Worm (Caenorhabditis elegans) whole organism, L4 larva: ENCODE results near the gene nhr-68.
A peak's percentile ranks its signal among the peaks of the same experiment; 100 is the strongest.

Source experiments
- F37D6.2 ChIP-seq: sonication (generic microtip); optimal IDR thresholded peaks from 2 replicates; lab custom pipeline; 2016; ENCODE audit warnings: mild to moderate bottlenecking, missing genetic modification characterization, missing compliant biosample characterization
- T20F7.1 ChIP-seq: fragments of 200-800 bp; sonication (Bioruptor generic); optimal IDR thresholded peaks from 2 replicates; lab custom pipeline; 2018; ENCODE audit warnings: mild to moderate bottlenecking, missing genetic modification characterization, missing compliant biosample characterization
- T26A8.4 ChIP-seq: fragments of 200-800 bp; sonication (Bioruptor generic); IDR thresholded peaks from 2 replicates; pipeline ENCODE4 v1.3.6; 2022; ENCODE audit warnings: missing genetic modification characterization, missing compliant biosample characterization
- Y75B8A.6 ChIP-seq: fragments of 200-800 bp; sonication (Bioruptor generic); IDR thresholded peaks from 2 replicates; pipeline ENCODE4 v1.3.6; 2022; ENCODE audit warnings: missing genetic modification reagents, missing genetic modification characterization, missing compliant biosample characterization
- ZK337.2 ChIP-seq: fragments of 200-800 bp; sonication (Bioruptor generic); IDR thresholded peaks from 2 replicates; pipeline ENCODE4 v1.3.6; 2022; ENCODE audit warnings: missing genetic modification reagents, missing genetic modification characterization, missing compliant biosample characterization
- aly-2 ChIP-seq: sonication (generic microtip); optimal IDR thresholded peaks from 2 replicates; lab custom pipeline; 2018; ENCODE audit warnings: missing biosample characterization, missing genetic modification characterization
- ceh-32 ChIP-seq: sonication (generic microtip); optimal IDR thresholded peaks from 2 replicates; lab custom pipeline; 2016; ENCODE audit warnings: mild to moderate bottlenecking, missing genetic modification characterization, missing compliant biosample characterization; ENCODE audit not compliant: poor library complexity
- ces-1 ChIP-seq: fragments of 150-350 bp; sonication (generic microtip); optimal IDR thresholded peaks from 4 replicates; lab custom pipeline; 2014; ENCODE audit warnings: missing biosample characterization, missing genetic modification reagents, missing genetic modification characterization
- cey-2 ChIP-seq: sonication (generic microtip); optimal IDR thresholded peaks from 3 replicates; lab custom pipeline; 2017; ENCODE audit warnings: missing genetic modification characterization, mild to moderate bottlenecking, missing compliant biosample characterization, antibody characterized with exemption, borderline replicate concordance; ENCODE audit not compliant: insufficient read depth
- ctbp-1 ChIP-seq: fragments of 200-800 bp; sonication (Bioruptor generic); IDR thresholded peaks from 2 replicates; pipeline ENCODE4 v1.3.6; 2022; ENCODE audit warnings: missing genetic modification reagents, missing genetic modification characterization, missing compliant biosample characterization
- daf-16 ChIP-seq, 3 experiments: sonication (generic microtip); optimal IDR thresholded peaks; 2 replicates each; lab custom pipeline; 2016 to 2017; ENCODE audit warnings: missing genetic modification characterization in 3 of 3, missing genetic modification reagents in 3 of 3, mild to moderate bottlenecking in 2 of 3, missing compliant biosample characterization in 2 of 3, missing biosample characterization in 1 of 3, moderate library complexity in 1 of 3
- dmd-6 ChIP-seq: fragments of 200-800 bp; sonication (Bioruptor generic); IDR thresholded peaks from 2 replicates; pipeline ENCODE4 v1.3.6; 2022; ENCODE audit warnings: missing genetic modification reagents, missing genetic modification characterization, missing compliant biosample characterization
- dmd-8 ChIP-seq: fragments of 200-800 bp; sonication (Bioruptor generic); IDR thresholded peaks from 2 replicates; pipeline ENCODE4 v1.3.6; 2022; ENCODE audit warnings: missing genetic modification characterization, missing compliant biosample characterization
- dmd-9 ChIP-seq: fragments of 200-800 bp; sonication (Bioruptor generic); IDR thresholded peaks from 2 replicates; pipeline ENCODE4 v1.3.6; 2022; ENCODE audit warnings: missing genetic modification reagents, missing genetic modification characterization, missing compliant biosample characterization
- gei-8 ChIP-seq: fragments of 200-800 bp; sonication (Bioruptor generic); optimal IDR thresholded peaks from 2 replicates; lab custom pipeline; 2018; ENCODE audit warnings: mild to moderate bottlenecking, missing genetic modification characterization, missing compliant biosample characterization
- hif-1 ChIP-seq, 2 experiments: sonication (generic microtip); optimal IDR thresholded peaks; 2 replicates each; lab custom pipeline; 2016 to 2017; ENCODE audit warnings: missing compliant biosample characterization in 2 of 2, missing genetic modification characterization in 2 of 2, missing genetic modification reagents in 2 of 2, missing genotype in 2 of 2, mild to moderate bottlenecking in 1 of 2
- lin-1 ChIP-seq: fragments of 200-800 bp; sonication (Bioruptor generic); IDR thresholded peaks from 2 replicates; pipeline ENCODE4 v1.3.6; 2022; ENCODE audit warnings: missing genetic modification reagents, missing genetic modification characterization, missing compliant biosample characterization
- lin-15B ChIP-seq: fragments of 150-350 bp; sonication (generic microtip); optimal IDR thresholded peaks from 3 replicates; lab custom pipeline; 2014; ENCODE audit warnings: missing biosample characterization, missing genetic modification characterization
- lin-29 ChIP-seq: fragments of 200-800 bp; sonication (Bioruptor generic); IDR thresholded peaks from 2 replicates; pipeline ENCODE4 v1.3.6; 2022; ENCODE audit warnings: missing genetic modification reagents, missing genetic modification characterization, missing compliant biosample characterization
- lin-39 ChIP-seq: fragments of 150-350 bp; optimal IDR thresholded peaks from 2 replicates; lab custom pipeline; 2014; ENCODE audit warnings: missing biosample characterization, missing genetic modification reagents, missing genetic modification characterization
- lsy-2 ChIP-seq, 2 experiments: fragments of 150-350 bp in 1 of 2; sonication (generic microtip) in 1 of 2; optimal IDR thresholded peaks; 2 replicates each; lab custom pipeline; 2014 to 2017; ENCODE audit warnings: missing biosample characterization in 2 of 2, missing genetic modification characterization in 2 of 2
- madf-5 ChIP-seq, 2 experiments: fragments of 200-800 bp; sonication (Bioruptor generic); IDR thresholded peaks; 2 replicates each; pipeline ENCODE4 v1.3.6; 2022; ENCODE audit warnings: missing compliant biosample characterization in 2 of 2, missing genetic modification characterization in 2 of 2
- mdl-1 ChIP-seq, 2 experiments: fragments of 150-350 bp in 1 of 2; sonication (generic microtip) in 1 of 2; optimal IDR thresholded peaks; 2 replicates each; lab custom pipeline; 2014 to 2017; ENCODE audit warnings: missing biosample characterization in 2 of 2, missing genetic modification characterization in 2 of 2
- mdt-29 ChIP-seq: fragments of 200-800 bp; sonication (Bioruptor generic); IDR thresholded peaks from 2 replicates; pipeline ENCODE4 v1.3.6; 2022; ENCODE audit warnings: missing genetic modification reagents, missing genetic modification characterization, missing compliant biosample characterization
- mes-2 ChIP-seq: sonication (generic microtip); optimal IDR thresholded peaks from 2 replicates; lab custom pipeline; 2016; ENCODE audit warnings: missing genotype, mild to moderate bottlenecking, missing genetic modification characterization, missing compliant biosample characterization; ENCODE audit not compliant: poor library complexity, severe bottlenecking
- nhr-10 ChIP-seq: fragments of 150-350 bp; optimal IDR thresholded peaks from 2 replicates; lab custom pipeline; 2014; ENCODE audit warnings: missing biosample characterization, missing genetic modification characterization
- nhr-11 ChIP-seq: fragments of 150-350 bp; optimal IDR thresholded peaks from 2 replicates; lab custom pipeline; 2014; ENCODE audit warnings: missing biosample characterization, missing genetic modification characterization
- nhr-237 ChIP-seq: sonication (generic microtip); optimal IDR thresholded peaks from 2 replicates; lab custom pipeline; 2017; ENCODE audit warnings: missing biosample characterization, missing genetic modification characterization
- nhr-28 ChIP-seq: fragments of 150-350 bp; optimal IDR thresholded peaks from 2 replicates; lab custom pipeline; 2014; ENCODE audit warnings: missing biosample characterization, missing genetic modification characterization
- nhr-42 ChIP-seq: fragments of 200-800 bp; sonication (Bioruptor generic); IDR thresholded peaks from 2 replicates; pipeline ENCODE4 v1.3.6; 2022; ENCODE audit warnings: missing genetic modification characterization, missing compliant biosample characterization
- nhr-48 ChIP-seq: sonication (generic microtip); optimal IDR thresholded peaks from 2 replicates; lab custom pipeline; 2016; ENCODE audit warnings: mild to moderate bottlenecking, missing genetic modification characterization, missing compliant biosample characterization
- nhr-6 ChIP-seq: fragments of 150-350 bp; optimal IDR thresholded peaks from 2 replicates; lab custom pipeline; 2014; ENCODE audit warnings: missing biosample characterization, missing genetic modification characterization
- nhr-77 ChIP-seq: fragments of 150-350 bp; optimal IDR thresholded peaks from 2 replicates; lab custom pipeline; 2014; ENCODE audit warnings: missing biosample characterization, missing genetic modification characterization
- pha-4 ChIP-seq, 2 experiments: fragments of 150-350 bp in 1 of 2; fragments of 200-800 bp in 1 of 2; sonication (Bioruptor generic) in 1 of 2; IDR thresholded peaks in 1 of 2; optimal IDR thresholded peaks in 1 of 2; 2 replicates each; pipeline versions ENCODE4 v1.3.6 to Lab custom; 2014 to 2022; ENCODE audit warnings: missing genetic modification characterization in 2 of 2, missing genetic modification reagents in 2 of 2, missing biosample characterization in 1 of 2, missing compliant biosample characterization in 1 of 2
- php-3 ChIP-seq: fragments of 200-800 bp; sonication (Bioruptor generic); IDR thresholded peaks from 2 replicates; pipeline ENCODE4 v1.3.6; 2022; ENCODE audit warnings: missing genetic modification reagents, missing genetic modification characterization, missing compliant biosample characterization
- rbr-2 ChIP-seq: sonication (generic microtip); optimal IDR thresholded peaks from 2 replicates; lab custom pipeline; 2016; ENCODE audit warnings: missing genotype, missing genetic modification characterization, missing compliant biosample characterization
- saeg-2 ChIP-seq: fragments of 200-800 bp; sonication (Bioruptor generic); IDR thresholded peaks from 2 replicates; pipeline ENCODE4 v1.3.6; 2022; ENCODE audit warnings: missing genetic modification reagents, missing genetic modification characterization, missing compliant biosample characterization
- snpc-4 ChIP-seq: fragments of 150-350 bp; optimal IDR thresholded peaks from 2 replicates; lab custom pipeline; 2014; ENCODE audit warnings: missing biosample characterization, missing genetic modification characterization
- tag-97 ChIP-seq: fragments of 200-800 bp; sonication (Bioruptor generic); IDR thresholded peaks from 2 replicates; pipeline ENCODE4 v1.3.6; 2022; ENCODE audit warnings: missing genetic modification characterization, missing compliant biosample characterization
- unc-130 ChIP-seq: sonication (generic microtip); optimal IDR thresholded peaks from 2 replicates; lab custom pipeline; 2016; ENCODE audit warnings: missing genetic modification reagents, missing genetic modification characterization, missing compliant biosample characterization
- unc-62 ChIP-seq, 3 experiments: fragments of 150-350 bp in 1 of 3; sonication (generic microtip); optimal IDR thresholded peaks in 2 of 3; peaks in 1 of 3; 1 replicate in 1 of 3; 2 replicates in 2 of 3; lab custom pipeline; 2014 to 2017; ENCODE audit warnings: missing biosample characterization in 3 of 3, missing genetic modification characterization in 3 of 3, missing genetic modification reagents in 3 of 3, missing genotype in 1 of 3
- vab-7 ChIP-seq: fragments of 200-800 bp; sonication (Bioruptor generic); IDR thresholded peaks from 2 replicates; pipeline ENCODE4 v1.3.6; 2022; ENCODE audit warnings: missing genetic modification reagents, missing genetic modification characterization, missing compliant biosample characterization
- zfp-3 ChIP-seq: fragments of 200-800 bp; sonication (Bioruptor generic); conservative IDR thresholded peaks from 2 replicates; pipeline ENCODE4 v1.3.6; 2022; ENCODE audit warnings: missing genetic modification reagents, missing genetic modification characterization, missing compliant biosample characterization
- ztf-11 ChIP-seq: fragments of 150-350 bp; optimal IDR thresholded peaks from 2 replicates; lab custom pipeline; 2014; ENCODE audit warnings: missing biosample characterization, missing genetic modification characterization

The nhr-68 gene

DNA sequence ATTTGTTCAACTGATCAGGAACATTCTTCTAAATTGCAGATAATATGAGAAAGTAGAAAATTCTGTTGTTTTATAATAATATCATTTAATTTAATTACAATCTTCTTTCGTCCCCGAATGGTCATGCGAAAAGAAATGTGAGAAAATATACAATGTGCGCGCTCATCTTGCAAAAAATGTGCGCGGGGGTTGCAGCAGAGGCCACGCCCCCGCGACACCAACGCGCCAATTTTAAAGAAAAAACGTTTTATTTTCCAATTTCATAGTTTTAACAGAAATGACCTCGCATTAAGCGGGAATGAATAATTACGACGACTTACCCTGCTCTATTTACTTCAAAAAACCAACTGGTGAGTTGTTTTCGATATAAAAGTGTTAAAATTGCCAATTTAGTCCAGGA, 37.2 kb downstream of the nhr-68 start, which contains the start of gene sas-5 (continued):
- TF ChIP-seq pha-4 (GFP tag; IDR thresholded peaks at IDR 0.05; lab: Robert Waterston, UW), result no peak
- no peak for TF ChIP-seq pha-4 (tag; optimal IDR thresholded peaks at IDR 0.05; lab: Kevin White, UChicago)
- no peak for TF ChIP-seq lin-39
- no peak; the same call in 1 of the 2 replicates for TF ChIP-seq T26A8.4
- no peak for TF ChIP-seq dmd-9 (GFP tag; lab: Robert Waterston, UW)
- TF ChIP-seq daf-16 (GFP tag; optimal IDR thresholded peaks at IDR 0.05; lab: Kevin White, UChicago), result peak in 1 of 2 experiments; percentile 43
- peak; percentile 45 for TF ChIP-seq daf-16 (tag; optimal IDR thresholded peaks at IDR 0.05; lab: Kevin White, UChicago)
- 0 out of 2 replicates have a peak, but pooled peaks have one; percentile 11 for TF ChIP-seq nhr-42
- 0 out of 2 replicates have a peak, but pooled peaks have one; percentile 9 for TF ChIP-seq php-3
- no peak for TF ChIP-seq nhr-10 (tag; lab: Kevin White, UChicago)
- TF ChIP-seq nhr-11 (tag; lab: Kevin White, UChicago), result no peak
- no peak for TF ChIP-seq tag-97 (GFP tag; lab: Robert Waterston, UW)
- TF ChIP-seq mes-2 (tag; lab: Kevin White, UChicago), result peak; percentile 95
- TF ChIP-seq unc-130 (GFP tag; lab: Kevin White, UChicago), result peak; percentile 82
- TF ChIP-seq madf-5 (GFP tag; IDR thresholded peaks at IDR 0.05; lab: Robert Waterston, UW), result no peak
- TF ChIP-seq ceh-32 (tag; lab: Kevin White, UChicago), result no peak
- peak in 1 of 2 experiments; percentile 55 for TF ChIP-seq mdl-1 (tag; optimal IDR thresholded peaks at IDR 0.05; lab: Kevin White, UChicago)
- no peak for TF ChIP-seq ztf-11 (tag; lab: Kevin White, UChicago)
- TF ChIP-seq zfp-3 (GFP tag; lab: Robert Waterston, UW), result no peak
- no peak for TF ChIP-seq lin-1
- TF ChIP-seq ces-1 (GFP tag; lab: Kevin White, UChicago), result peak; percentile 34
- no peak for TF ChIP-seq nhr-77 (tag; lab: Kevin White, UChicago)
- TF ChIP-seq vab-7, result no peak; the same call in 1 of the 2 replicates

DNA sequence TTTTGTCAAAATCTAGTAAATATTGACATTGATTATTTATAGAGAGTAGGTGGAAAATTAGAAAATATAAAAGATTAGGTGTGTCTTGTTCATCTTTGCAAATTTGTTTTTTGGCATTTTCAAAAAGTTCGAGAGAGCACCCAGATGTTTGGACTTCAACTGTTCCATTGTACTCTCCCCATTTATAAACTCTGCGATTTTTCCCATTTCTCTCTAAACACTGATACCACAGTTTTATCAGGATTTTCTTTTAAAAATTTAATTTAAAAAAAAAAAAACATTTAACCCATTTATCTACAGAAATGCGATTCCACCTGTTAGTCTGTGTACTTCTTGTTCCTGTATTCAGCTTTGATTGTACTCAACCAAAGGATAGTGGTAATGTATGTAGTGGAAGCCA, 39.8 kb downstream of the nhr-68 start, which contains the start of gene tag-290:
Gene tag-290 (plus strand): TSS at position 301 of the 400 bp plus-strand sequence.
- no peak for TF ChIP-seq lin-1
- no peak for TF ChIP-seq ZK337.2 (GFP tag; lab: Robert Waterston, UW)
- no peak for TF ChIP-seq nhr-11 (tag; lab: Kevin White, UChicago)
- TF ChIP-seq ceh-32 (tag; lab: Kevin White, UChicago), result no peak
- no peak for TF ChIP-seq dmd-6 (GFP tag; lab: Robert Waterston, UW)
- no peak for TF ChIP-seq F37D6.2 (tag; lab: Kevin White, UChicago)
- no peak for TF ChIP-seq madf-5 (GFP tag; IDR thresholded peaks at IDR 0.05; lab: Robert Waterston, UW)
- TF ChIP-seq aly-2 (tag; lab: Kevin White, UChicago), result no peak
- TF ChIP-seq gei-8, result no peak
- TF ChIP-seq mes-2 (tag; lab: Kevin White, UChicago), result no peak
- no peak for TF ChIP-seq nhr-10 (tag; lab: Kevin White, UChicago)

DNA sequence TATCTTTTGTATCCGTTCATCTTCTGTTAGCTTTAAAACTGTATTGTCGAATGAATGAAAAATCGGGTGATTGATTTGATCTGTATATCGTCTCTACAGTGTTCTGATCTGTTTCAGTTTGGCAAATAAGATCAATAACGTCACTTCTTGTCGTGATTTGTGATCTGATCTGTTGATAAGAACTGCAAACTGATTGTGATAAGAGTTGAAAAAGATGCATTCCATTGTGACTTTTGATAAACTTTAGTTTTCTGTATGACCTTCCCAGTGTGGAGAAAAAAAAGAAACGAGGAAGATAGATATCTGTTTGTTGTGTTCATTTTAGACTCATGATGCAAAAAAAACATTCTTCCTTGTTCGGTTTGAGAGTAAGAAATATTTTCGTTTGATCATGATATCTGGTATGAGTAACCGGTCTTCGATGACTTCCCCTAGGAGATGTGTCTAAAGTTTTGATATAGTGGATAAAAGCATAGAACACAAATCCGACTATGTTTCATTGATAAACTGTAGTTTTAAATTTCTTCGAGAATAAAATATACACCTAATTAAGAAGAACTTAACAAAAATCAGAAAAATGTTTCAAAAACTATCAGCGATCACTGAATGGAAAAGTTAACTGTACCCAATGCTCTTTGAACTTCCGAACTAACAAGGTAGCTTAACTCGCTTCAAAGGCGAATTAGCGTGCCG, 41.7 kb downstream of the nhr-68 start:
- peak in 1 of 2 experiments; percentile 37 for TF ChIP-seq lsy-2 (tag; optimal IDR thresholded peaks at IDR 0.05; lab: Kevin White, UChicago)
- TF ChIP-seq dmd-8 (GFP tag; lab: Robert Waterston, UW), result no peak
- TF ChIP-seq unc-62 (GFP tag; optimal IDR thresholded peaks at IDR 0.05 in 1 of 2; lab: Kevin White, UChicago), result no peak
- no peak for TF ChIP-seq unc-62 (tag; optimal IDR thresholded peaks at IDR 0.05; lab: Kevin White, UChicago)
- TF ChIP-seq F37D6.2 (tag; lab: Kevin White, UChicago), result no peak
- TF ChIP-seq nhr-48 (tag; lab: Kevin White, UChicago), result peak; percentile 65
- TF ChIP-seq nhr-77 (tag; lab: Kevin White, UChicago), result no peak
- TF ChIP-seq lin-1, result no peak
- TF ChIP-seq lin-29, result no peak
- no peak for TF ChIP-seq lin-15B (tag; lab: Kevin White, UChicago)
- TF ChIP-seq nhr-28, result peak; percentile 68
- TF ChIP-seq snpc-4 (tag; lab: Kevin White, UChicago), result no peak
- no peak for TF ChIP-seq rbr-2 (tag; lab: Kevin White, UChicago)
- no peak for TF ChIP-seq mdt-29 (GFP tag; lab: Robert Waterston, UW)
- peak; percentile 31 for TF ChIP-seq T20F7.1 (GFP tag; lab: Kevin White, UChicago)
- no peak for TF ChIP-seq saeg-2 (GFP tag; lab: Robert Waterston, UW)
- TF ChIP-seq hif-1 (tag; optimal IDR thresholded peaks at IDR 0.05; lab: Kevin White, UChicago), result no peak
- TF ChIP-seq ctbp-1, result no peak
- no peak for TF ChIP-seq nhr-237
- no peak for TF ChIP-seq cey-2 (tag; lab: Kevin White, UChicago)
- TF ChIP-seq nhr-6 (tag; lab: Kevin White, UChicago), result no peak
- TF ChIP-seq Y75B8A.6 (GFP tag; lab: Robert Waterston, UW), result no peak
